Worm (Caenorhabditis elegans): ENCODE measurements around the gene srw-102.
A peak's percentile ranks its signal among the peaks of the same experiment; 100 is the strongest.

ce11 chrV:1743205-1743870 is 23.3 kb downstream of the srw-102 start, which contains the start of gene nhr-256:
- TF ChIP-seq lin-15B (tag; optimal IDR thresholded peaks at IDR 0.05) (peak; percentile 27), ama-1 (optimal IDR thresholded peaks at IDR 0.05) (no peak), unc-39 (tag; optimal IDR thresholded peaks at IDR 0.05) (no peak), lin-39 (tag; optimal IDR thresholded peaks at IDR 0.05) (peak; percentile 20), nhr-12 (tag; optimal IDR thresholded peaks at IDR 0.05) (no peak), ceh-9 (tag; optimal IDR thresholded peaks at IDR 0.05) (no peak), elt-3 (tag; optimal IDR thresholded peaks at IDR 0.05) (no peak), pqm-1 (tag; optimal IDR thresholded peaks at IDR 0.05) (peak; percentile 95), zag-1 (tag; optimal IDR thresholded peaks at IDR 0.05) (no peak), jun-1 (tag; optimal IDR thresholded peaks at IDR 0.05) (no peak)

Data from whole organism, L3 larva.